Worm (Caenorhabditis elegans): ENCODE measurements around the gene amx-3.

The amx-3 gene

DNA sequence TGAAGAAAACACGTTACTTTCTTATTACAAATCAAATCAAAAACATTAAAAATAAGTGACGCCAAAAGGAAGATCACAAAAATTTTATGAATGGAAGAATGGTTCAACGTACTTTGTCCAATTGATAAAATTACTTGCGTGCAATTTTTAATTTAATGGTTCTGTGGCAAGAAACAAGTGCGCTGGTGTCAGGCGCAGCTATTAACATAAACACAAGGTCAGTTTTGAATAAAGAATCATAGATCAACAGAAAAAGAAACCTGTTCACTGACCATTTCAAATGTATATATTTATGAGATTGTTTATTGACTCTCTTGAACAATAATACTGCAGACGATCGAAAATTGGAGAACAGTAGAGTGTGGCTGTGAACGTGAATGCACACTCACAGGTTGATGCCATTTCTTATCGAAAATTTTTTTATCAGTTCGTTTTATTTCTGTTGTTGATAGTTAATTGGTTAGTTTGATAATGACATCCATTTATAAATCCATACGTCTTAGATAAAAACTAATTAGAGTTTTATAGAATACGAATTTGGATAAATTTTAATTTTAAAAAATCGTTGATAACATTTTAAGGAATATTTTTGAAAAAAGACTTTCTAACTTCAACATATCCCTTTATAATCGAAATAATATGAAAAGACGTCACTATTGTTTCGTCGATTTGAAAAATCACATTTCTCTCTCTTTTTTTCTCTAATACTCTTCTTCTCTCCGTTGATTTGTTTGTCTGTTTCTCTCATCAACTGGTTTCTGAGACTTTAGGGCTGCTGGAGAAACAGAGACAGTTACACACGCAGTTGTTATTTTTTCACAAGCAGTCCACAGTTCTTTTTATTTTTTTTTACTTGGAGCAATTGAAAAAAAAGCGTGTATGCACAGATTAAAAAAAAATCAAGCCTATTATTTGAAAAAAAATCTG, at the start of gene amx-3:
TSS of gene amx-3 (minus strand) at position 548 of the 927 bp plus-strand sequence.
- no peak for TF ChIP-seq mls-2 (tag; optimal IDR thresholded peaks at IDR 0.05)
- no peak for TF ChIP-seq nhr-2 (tag; optimal IDR thresholded peaks at IDR 0.05)
- TF ChIP-seq unc-62 (GFP tag; optimal IDR thresholded peaks at IDR 0.05), result no peak
- TF ChIP-seq ham-2 (GFP tag; optimal IDR thresholded peaks at IDR 0.05), result no peak
- no peak for TF ChIP-seq bed-3 (GFP tag; optimal IDR thresholded peaks at IDR 0.05)
- no peak for TF ChIP-seq mab-5 (tag; optimal IDR thresholded peaks at IDR 0.05)
- TF ChIP-seq cnd-1 (tag; optimal IDR thresholded peaks at IDR 0.05), result no peak
- no peak for TF ChIP-seq mep-1 (tag; optimal IDR thresholded peaks at IDR 0.05)
- no peak for TF ChIP-seq unc-120 (tag; optimal IDR thresholded peaks at IDR 0.05; ENCODE audit: poor library complexity, severe bottlenecking)
- TF ChIP-seq ces-1 (GFP tag; optimal IDR thresholded peaks at IDR 0.05), result no peak
- no peak for TF ChIP-seq M03D4.4 (tag; optimal IDR thresholded peaks at IDR 0.05)
- no peak for TF ChIP-seq drap-1 (GFP tag; optimal IDR thresholded peaks at IDR 0.05)
- no peak for TF ChIP-seq ztf-11 (tag; optimal IDR thresholded peaks at IDR 0.05)
- TF ChIP-seq nhr-12 (tag; optimal IDR thresholded peaks at IDR 0.05), result no peak

DNA sequence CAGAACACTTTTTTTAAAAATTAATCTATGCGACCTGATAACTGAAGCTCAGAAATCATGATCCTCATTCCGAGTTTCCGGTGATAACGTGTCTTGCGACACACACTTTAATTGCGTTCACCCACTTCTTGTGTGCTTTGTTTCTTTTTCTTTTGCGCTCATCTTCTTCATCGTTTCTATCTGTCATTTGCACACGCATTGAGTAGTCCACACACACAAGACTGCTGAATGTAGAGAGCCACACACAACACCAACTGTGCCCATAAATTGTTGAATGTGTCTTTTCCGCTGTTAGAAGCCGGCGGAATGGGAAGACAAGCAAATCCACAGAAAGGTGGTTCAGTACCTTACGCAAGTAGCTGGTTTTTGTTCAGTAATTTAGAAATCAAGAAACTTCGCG, 16.9 kb upstream of the amx-3 start:
- TF ChIP-seq nhr-2 (tag; optimal IDR thresholded peaks at IDR 0.05), result no peak
- TF ChIP-seq lsy-2 (tag; optimal IDR thresholded peaks at IDR 0.05), result no peak
- peak; percentile 75 for TF ChIP-seq hlh-1 (tag; optimal IDR thresholded peaks at IDR 0.05)

DNA sequence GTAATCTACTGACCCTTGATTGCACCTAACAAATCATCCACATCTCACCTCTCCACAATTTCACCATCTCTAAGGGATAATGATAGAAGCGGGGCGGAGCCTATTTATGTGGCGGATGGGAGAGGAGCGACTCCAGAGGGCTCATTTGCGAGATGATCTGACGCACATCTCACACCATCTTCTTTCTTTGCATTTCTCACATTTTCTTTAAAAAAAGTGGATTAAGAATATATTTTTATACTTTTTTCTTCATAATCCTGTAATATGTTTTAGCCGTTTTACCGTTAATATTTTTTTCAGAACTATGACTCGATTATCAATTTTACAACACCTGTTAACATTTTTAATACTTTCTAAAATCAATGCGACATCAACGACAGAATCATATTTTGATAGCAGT, 11.7 kb upstream of the amx-3 start, which contains the start of gene pbo-5:
TSS of gene pbo-5 (plus strand) at position 301 of the 400 bp plus-strand sequence.
- TF ChIP-seq pha-4 (tag; optimal IDR thresholded peaks at IDR 0.05), result no peak

DNA sequence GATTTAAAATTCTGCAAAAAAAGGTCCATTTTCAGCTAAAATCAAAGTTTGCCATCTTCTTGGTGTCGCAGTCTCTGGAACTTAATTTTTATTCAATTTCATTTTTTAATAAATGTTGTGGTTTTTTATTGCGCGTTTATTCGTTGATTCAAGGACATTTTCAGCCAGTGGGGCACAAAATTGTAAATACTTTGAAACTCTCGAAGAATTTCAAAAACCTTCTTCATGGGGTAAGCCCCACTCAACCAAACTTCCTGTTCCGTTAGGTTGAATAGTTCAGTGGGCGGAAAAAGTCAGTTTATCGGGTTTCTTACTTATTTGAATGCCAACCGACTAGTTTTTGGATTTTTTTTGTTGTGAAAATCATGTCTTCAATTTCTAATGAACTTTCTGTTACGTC, 6.7 kb upstream of the amx-3 start, which contains the start of gene ttll-9:
TSS of gene ttll-9 (plus strand) at position 301 of the 400 bp plus-strand sequence.
- no peak for TF ChIP-seq sptf-1 (tag; optimal IDR thresholded peaks at IDR 0.05)
- no peak for TF ChIP-seq unc-62 (GFP tag; optimal IDR thresholded peaks at IDR 0.05)

DNA sequence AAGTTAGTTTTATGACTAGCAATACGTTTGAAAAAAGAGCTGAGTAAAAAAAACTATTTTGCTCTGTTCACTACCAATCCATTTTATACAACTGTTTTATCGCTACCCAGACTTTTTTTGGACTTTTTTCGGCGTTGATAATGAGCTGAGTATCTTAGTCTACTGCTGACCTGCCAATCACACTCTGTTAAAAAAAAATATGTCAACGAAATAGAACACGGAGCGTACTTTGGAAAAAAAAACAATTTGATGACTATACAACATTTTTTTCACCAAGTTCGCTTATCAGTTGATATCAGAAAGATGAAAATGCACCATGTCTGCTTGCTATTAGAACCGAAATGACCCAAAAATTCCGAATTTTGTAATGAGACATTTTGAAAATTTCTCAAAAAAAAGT, 6.2 kb upstream of the amx-3 start:
- TF ChIP-seq blmp-1 (tag; optimal IDR thresholded peaks at IDR 0.05) (no peak), nhr-237 (tag; optimal IDR thresholded peaks at IDR 0.05) (no peak), lin-13 (tag; optimal IDR thresholded peaks at IDR 0.05) (no peak), zip-8 (tag; optimal IDR thresholded peaks at IDR 0.05) (no peak), nhr-28 (tag; optimal IDR thresholded peaks at IDR 0.05) (no peak), unc-39 (tag; optimal IDR thresholded peaks at IDR 0.05) (no peak), lsy-2 (tag; optimal IDR thresholded peaks at IDR 0.05) (no peak), pha-4 (tag; optimal IDR thresholded peaks at IDR 0.05) (no peak), sem-2 (GFP tag; optimal IDR thresholded peaks at IDR 0.05) (no peak), unc-62 (GFP tag; optimal IDR thresholded peaks at IDR 0.05) (no peak), snpc-4 (tag; optimal IDR thresholded peaks at IDR 0.05) (no peak), M03D4.4 (tag; optimal IDR thresholded peaks at IDR 0.05) (no peak), elt-1 (tag; optimal IDR thresholded peaks at IDR 0.05; ENCODE audit: borderline replicate concordance, insufficient read depth) (no peak), drap-1 (GFP tag; optimal IDR thresholded peaks at IDR 0.05) (no peak), ceh-43 (GFP tag; optimal IDR thresholded peaks at IDR 0.05) (no peak), ceh-83 (GFP tag; optimal IDR thresholded peaks at IDR 0.05) (no peak), flh-1 (GFP tag; optimal IDR thresholded peaks at IDR 0.05) (no peak)

DNA sequence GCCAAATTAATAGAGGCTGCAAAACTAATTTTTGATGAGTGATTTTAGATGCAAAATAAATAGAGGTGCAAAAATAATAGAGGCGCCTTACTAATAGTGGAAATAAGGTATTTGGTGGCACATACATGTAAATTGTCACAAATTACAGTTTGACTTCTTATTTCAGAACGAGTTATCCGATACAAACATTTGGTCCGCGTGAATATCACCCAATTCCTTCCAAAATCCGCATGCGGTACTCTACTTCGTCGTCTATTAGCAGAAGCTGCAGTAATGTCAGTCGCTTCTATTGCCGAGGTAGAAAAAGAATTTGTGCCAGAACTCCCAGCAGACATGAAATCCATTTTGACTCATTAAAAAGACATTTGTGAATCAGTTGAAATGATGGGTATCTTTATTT, 3.5 kb upstream of the amx-3 start:
- no peak for TF ChIP-seq ces-1 (GFP tag; optimal IDR thresholded peaks at IDR 0.05)
- TF ChIP-seq mls-2 (tag; optimal IDR thresholded peaks at IDR 0.05), result no peak
- TF ChIP-seq blmp-1 (tag; optimal IDR thresholded peaks at IDR 0.05), result no peak
- no peak for TF ChIP-seq unc-39 (tag; optimal IDR thresholded peaks at IDR 0.05)
- TF ChIP-seq nhr-28 (tag; optimal IDR thresholded peaks at IDR 0.05), result no peak
- no peak for TF ChIP-seq unc-62 (GFP tag; optimal IDR thresholded peaks at IDR 0.05)
- TF ChIP-seq sptf-1 (tag; optimal IDR thresholded peaks at IDR 0.05), result no peak
- TF ChIP-seq cnd-1 (tag; optimal IDR thresholded peaks at IDR 0.05), result no peak
- no peak for TF ChIP-seq ceh-39 (tag; optimal IDR thresholded peaks at IDR 0.05)
- TF ChIP-seq nhr-76 (tag; optimal IDR thresholded peaks at IDR 0.05), result no peak
- TF ChIP-seq snpc-4 (tag; optimal IDR thresholded peaks at IDR 0.05), result no peak
- TF ChIP-seq nhr-2 (tag; optimal IDR thresholded peaks at IDR 0.05), result no peak
- no peak for TF ChIP-seq hlh-1 (tag; optimal IDR thresholded peaks at IDR 0.05)
- TF ChIP-seq lsy-2 (tag; optimal IDR thresholded peaks at IDR 0.05), result no peak
- TF ChIP-seq mep-1 (tag; optimal IDR thresholded peaks at IDR 0.05), result no peak
- TF ChIP-seq drap-1 (GFP tag; optimal IDR thresholded peaks at IDR 0.05), result no peak
- no peak for TF ChIP-seq nhr-237 (tag; optimal IDR thresholded peaks at IDR 0.05)
- TF ChIP-seq flh-1 (GFP tag; optimal IDR thresholded peaks at IDR 0.05), result no peak
- no peak for TF ChIP-seq elt-1 (tag; optimal IDR thresholded peaks at IDR 0.05; ENCODE audit: borderline replicate concordance, insufficient read depth)
